Fruit fly (Drosophila melanogaster): ENCODE data around the gene Rph.

dm6 chrX:10726105-10726694 lies 31.3 kb downstream of the Rph start:
- no peak for TF ChIP-seq ovo (GFP tag; optimal IDR thresholded peaks at IDR 0.05)
- TF ChIP-seq kay (GFP tag; ENCODE audit: borderline replicate concordance), result peak; percentile 64
- TF ChIP-seq CG1620 (GFP tag; optimal IDR thresholded peaks at IDR 0.05), result no peak
- TF ChIP-seq CG12768 (GFP tag; optimal IDR thresholded peaks at IDR 0.05), result no peak
- no peak for TF ChIP-seq Mnt (GFP tag; optimal IDR thresholded peaks at IDR 0.05)
- TF ChIP-seq Crg-1 (GFP tag; optimal IDR thresholded peaks at IDR 0.05), result no peak
- TF ChIP-seq CG7045 (GFP tag; optimal IDR thresholded peaks at IDR 0.05), result no peak
- no peak for TF ChIP-seq CG5204 (GFP tag; optimal IDR thresholded peaks at IDR 0.05)
- TF ChIP-seq Clk (GFP tag; optimal IDR thresholded peaks at IDR 0.05), result no peak
- TF ChIP-seq pad (GFP tag; optimal IDR thresholded peaks at IDR 0.05), result no peak
- no peak for TF ChIP-seq CG14711 (tag; optimal IDR thresholded peaks at IDR 0.05)

Measured in whole organism, adult.